Worm (Caenorhabditis elegans) whole organism, young adult: ENCODE results near the gene C30G7.5.

Source experiments
- B0019.2 ChIP-seq: fragments of 200-800 bp; sonication (Bioruptor generic); conservative IDR thresholded peaks from 2 replicates; pipeline ENCODE4 v1.3.6; 2022; ENCODE audit warnings: missing genetic modification reagents, missing genetic modification characterization, missing compliant biosample characterization
- B0336.3 ChIP-seq: fragments of 200-800 bp; sonication (Bioruptor generic); IDR thresholded peaks from 2 replicates; pipeline ENCODE4 v1.3.6; 2022; ENCODE audit warnings: missing genetic modification characterization, missing compliant biosample characterization
- C17E4.6 ChIP-seq: fragments of 200-800 bp; sonication (Bioruptor generic); IDR thresholded peaks from 2 replicates; pipeline ENCODE4 v1.3.6; 2022; ENCODE audit warnings: missing genetic modification reagents, missing genetic modification characterization, missing compliant biosample characterization
- D2030.7 ChIP-seq: fragments of 200-800 bp; sonication (Bioruptor generic); IDR thresholded peaks from 2 replicates; pipeline ENCODE4 v1.3.6; 2022; ENCODE audit warnings: missing genetic modification reagents, missing genetic modification characterization, missing compliant biosample characterization
- F10E7.11 ChIP-seq: sonication (generic microtip); optimal IDR thresholded peaks from 2 replicates; lab custom pipeline; 2017; ENCODE audit warnings: mild to moderate bottlenecking, missing genetic modification characterization, moderate library complexity, missing compliant biosample characterization
- F39B2.1 ChIP-seq: fragments of 200-800 bp; sonication (Bioruptor generic); IDR thresholded peaks from 2 replicates; pipeline ENCODE4 v1.3.6; 2022; ENCODE audit warnings: missing genetic modification reagents, missing genetic modification characterization, missing compliant biosample characterization
- F52B5.7 ChIP-seq: sonication (generic microtip); optimal IDR thresholded peaks from 2 replicates; lab custom pipeline; 2016; ENCODE audit warnings: mild to moderate bottlenecking, missing genetic modification characterization, missing compliant biosample characterization
- T26A5.8 ChIP-seq: sonication (generic microtip); optimal IDR thresholded peaks from 2 replicates; lab custom pipeline; 2016; ENCODE audit warnings: missing genetic modification characterization, missing compliant biosample characterization
- Y53G8AR.9 ChIP-seq: fragments of 200-800 bp; sonication (Bioruptor generic); conservative IDR thresholded peaks from 2 replicates; pipeline ENCODE4 v1.3.6; 2022; ENCODE audit warnings: missing genetic modification reagents, missing genetic modification characterization, missing compliant biosample characterization
- Y67H2A.10 ChIP-seq: fragments of 200-800 bp; sonication (Bioruptor generic); conservative IDR thresholded peaks from 2 replicates; pipeline ENCODE4 v1.3.6; 2022; ENCODE audit warnings: missing genetic modification reagents, missing genetic modification characterization, missing compliant biosample characterization
- Y79H2A.3 ChIP-seq: fragments of 200-800 bp; sonication (Bioruptor generic); conservative IDR thresholded peaks from 2 replicates; pipeline ENCODE4 v1.3.6; 2022; ENCODE audit warnings: missing genetic modification reagents, missing genetic modification characterization, missing compliant biosample characterization
- Y95B8A.8 ChIP-seq: fragments of 200-800 bp; sonication (Bioruptor generic); IDR thresholded peaks from 2 replicates; pipeline ENCODE4 v1.3.6; 2022; ENCODE audit warnings: missing genetic modification reagents, missing genetic modification characterization, missing compliant biosample characterization
- ama-1 ChIP-seq, 3 experiments: fragments of 150-350 bp in 1 of 3; sonication (generic microtip) in 2 of 3; optimal IDR thresholded peaks; 2 replicates each; lab custom pipeline; 2014 to 2018; ENCODE audit warnings: missing biosample characterization in 2 of 3, missing genetic modification characterization in 2 of 3, missing genetic modification reagents in 2 of 3
- athp-1 ChIP-seq: sonication (generic microtip); optimal IDR thresholded peaks from 2 replicates; lab custom pipeline; 2017; ENCODE audit warnings: mild to moderate bottlenecking, missing genetic modification characterization, missing compliant biosample characterization
- attf-6 ChIP-seq: fragments of 200-800 bp; sonication (Bioruptor generic); IDR thresholded peaks from 2 replicates; pipeline ENCODE4 v1.3.6; 2022; ENCODE audit warnings: missing genetic modification reagents, missing genetic modification characterization, missing compliant biosample characterization
- cebp-1 ChIP-seq, 2 experiments: fragments of 200-800 bp in 1 of 2; sonication (Bioruptor generic) in 1 of 2; sonication (generic microtip) in 1 of 2; IDR thresholded peaks in 1 of 2; optimal IDR thresholded peaks in 1 of 2; 2 replicates each; pipeline versions ENCODE4 v1.3.6 to Lab custom; 2017 to 2022; ENCODE audit warnings: missing compliant biosample characterization in 2 of 2, missing genetic modification characterization in 2 of 2, mild to moderate bottlenecking in 1 of 2, missing genetic modification reagents in 1 of 2, moderate library complexity in 1 of 2
- cebp-2 ChIP-seq: fragments of 200-800 bp; sonication (Bioruptor generic); IDR thresholded peaks from 2 replicates; pipeline ENCODE4 v1.3.6; 2022; ENCODE audit warnings: missing genetic modification characterization, missing compliant biosample characterization
- ceh-100 ChIP-seq: fragments of 200-800 bp; sonication (Bioruptor generic); IDR thresholded peaks from 2 replicates; pipeline ENCODE4 v1.3.6; 2022; ENCODE audit warnings: missing genetic modification reagents, missing genetic modification characterization, missing compliant biosample characterization
- ceh-40 ChIP-seq: fragments of 200-800 bp; sonication (Bioruptor generic); IDR thresholded peaks from 2 replicates; pipeline ENCODE4 v1.3.6; 2022; ENCODE audit warnings: missing genetic modification characterization, missing compliant biosample characterization
- die-1 ChIP-seq: sonication (generic microtip); optimal IDR thresholded peaks from 2 replicates; lab custom pipeline; 2016; ENCODE audit warnings: missing genotype, mild to moderate bottlenecking, missing genetic modification characterization, missing compliant biosample characterization
- dpl-1 ChIP-seq: fragments of 150-350 bp; optimal IDR thresholded peaks from 2 replicates; lab custom pipeline; 2014; ENCODE audit warnings: missing biosample characterization, missing genetic modification reagents, missing genetic modification characterization
- efl-1 ChIP-seq: fragments of 150-350 bp; optimal IDR thresholded peaks from 2 replicates; lab custom pipeline; 2014; ENCODE audit warnings: missing biosample characterization, missing genetic modification reagents, missing genetic modification characterization
- egl-44 ChIP-seq: fragments of 200-800 bp; sonication (Bioruptor generic); IDR thresholded peaks from 2 replicates; pipeline ENCODE4 v1.3.6; 2022; ENCODE audit warnings: missing genetic modification reagents, missing genetic modification characterization, missing compliant biosample characterization
- ekl-4 ChIP-seq: fragments of 200-800 bp; sonication (Bioruptor generic); IDR thresholded peaks from 2 replicates; pipeline ENCODE4 v1.3.6; 2022; ENCODE audit warnings: missing genetic modification reagents, missing genetic modification characterization, missing compliant biosample characterization
- hmg-1.2 ChIP-seq: fragments of 200-800 bp; sonication (Bioruptor generic); IDR thresholded peaks from 2 replicates; pipeline ENCODE4 v1.3.6; 2022; ENCODE audit warnings: missing genetic modification reagents, missing genetic modification characterization, missing compliant biosample characterization
- hsf-1 ChIP-seq: fragments of 200-800 bp; sonication (Bioruptor generic); IDR thresholded peaks from 2 replicates; pipeline ENCODE4 v1.3.6; 2022; ENCODE audit warnings: missing genetic modification reagents, missing genetic modification characterization, missing compliant biosample characterization
- lag-1 ChIP-seq: fragments of 200-800 bp; sonication (Bioruptor generic); IDR thresholded peaks from 2 replicates; pipeline ENCODE4 v1.3.6; 2022; ENCODE audit warnings: missing genetic modification reagents, missing genetic modification characterization, missing compliant biosample characterization
- lin-54 ChIP-seq: fragments of 200-800 bp; sonication (Bioruptor generic); optimal IDR thresholded peaks from 2 replicates; lab custom pipeline; 2018; ENCODE audit warnings: mild to moderate bottlenecking, missing genetic modification characterization, missing compliant biosample characterization
- lsl-1 ChIP-seq: fragments of 200-800 bp; sonication (Bioruptor generic); optimal IDR thresholded peaks from 2 replicates; lab custom pipeline; 2018; ENCODE audit warnings: mild to moderate bottlenecking, missing genetic modification characterization, moderate library complexity, missing compliant biosample characterization
- madf-3 ChIP-seq: fragments of 200-800 bp; sonication (Bioruptor generic); IDR thresholded peaks from 2 replicates; pipeline ENCODE4 v1.3.6; 2022; ENCODE audit warnings: missing genetic modification reagents, missing genetic modification characterization, missing compliant biosample characterization
- madf-6 ChIP-seq: fragments of 200-800 bp; sonication (Bioruptor generic); IDR thresholded peaks from 2 replicates; pipeline ENCODE4 v1.3.6; 2022; ENCODE audit warnings: missing genetic modification reagents, missing genetic modification characterization, missing compliant biosample characterization
- pbrm-1 ChIP-seq: fragments of 200-800 bp; sonication (Bioruptor generic); IDR thresholded peaks from 2 replicates; pipeline ENCODE4 v1.3.6; 2022; ENCODE audit warnings: missing genetic modification reagents, missing genetic modification characterization, missing compliant biosample characterization
- pha-4 ChIP-seq: fragments of 150-350 bp; sonication (generic microtip); optimal IDR thresholded peaks from 2 replicates; lab custom pipeline; 2014; ENCODE audit warnings: missing biosample characterization, missing genetic modification reagents, missing genetic modification characterization
- rcor-1 ChIP-seq: fragments of 200-800 bp; sonication (Bioruptor generic); IDR thresholded peaks from 2 replicates; pipeline ENCODE4 v1.3.6; 2022; ENCODE audit warnings: missing genetic modification reagents, missing genetic modification characterization, missing compliant biosample characterization
- repo-1 ChIP-seq: sonication (generic microtip); optimal IDR thresholded peaks from 2 replicates; lab custom pipeline; 2017; ENCODE audit warnings: mild to moderate bottlenecking, missing genetic modification characterization, missing compliant biosample characterization
- snpc-1.1 ChIP-seq: sonication (generic microtip); optimal IDR thresholded peaks from 2 replicates; lab custom pipeline; 2017; ENCODE audit warnings: missing genetic modification characterization, mild to moderate bottlenecking, missing compliant biosample characterization, antibody characterized with exemption, moderate library complexity, missing genotype, missing genetic modification reagents; ENCODE audit not compliant: insufficient read depth
- snpc-1.3 ChIP-seq: sonication (generic microtip); optimal IDR thresholded peaks from 2 replicates; lab custom pipeline; 2017; ENCODE audit warnings: missing genetic modification characterization, mild to moderate bottlenecking, missing compliant biosample characterization, antibody characterized with exemption, moderate library complexity, missing genotype, missing genetic modification reagents; ENCODE audit not compliant: insufficient read depth
- snpc-3.4 ChIP-seq: sonication (generic microtip); optimal IDR thresholded peaks from 2 replicates; lab custom pipeline; 2017; ENCODE audit warnings: missing genetic modification characterization, mild to moderate bottlenecking, missing compliant biosample characterization, antibody characterized with exemption, moderate library complexity, missing genotype, missing genetic modification reagents
- tlf-1 ChIP-seq: fragments of 200-800 bp; sonication (Bioruptor generic); optimal IDR thresholded peaks from 2 replicates; lab custom pipeline; 2018; ENCODE audit warnings: mild to moderate bottlenecking, missing genetic modification characterization, missing compliant biosample characterization
- unc-130 ChIP-seq: sonication (generic microtip); optimal IDR thresholded peaks from 2 replicates; lab custom pipeline; 2016; ENCODE audit warnings: missing genetic modification reagents, missing genetic modification characterization, missing compliant biosample characterization
- xnd-1 ChIP-seq: sonication (generic microtip); optimal IDR thresholded peaks from 2 replicates; lab custom pipeline; 2016; ENCODE audit warnings: missing genotype, missing genetic modification reagents, missing genetic modification characterization, missing compliant biosample characterization
- zfh-2 ChIP-seq: fragments of 200-800 bp; sonication (Bioruptor generic); conservative IDR thresholded peaks from 2 replicates; pipeline ENCODE4 v1.3.6; 2022; ENCODE audit warnings: missing genetic modification reagents, missing genetic modification characterization, missing compliant biosample characterization
- ztf-3 ChIP-seq: fragments of 200-800 bp; sonication (Bioruptor generic); optimal IDR thresholded peaks from 2 replicates; lab custom pipeline; 2018; ENCODE audit warnings: mild to moderate bottlenecking, missing genetic modification characterization, missing compliant biosample characterization

C30G7.5 gene

ce11 chrV:14992627-14993117 is 38.1 kb upstream of the C30G7.5 start, which contains the start of gene T01C3.3 (continued):
- peak; percentile 98 for TF ChIP-seq efl-1 (GFP tag; lab: Kevin White, UChicago)
- TF ChIP-seq B0019.2 (GFP tag; lab: Robert Waterston, UW), result peak; percentile 65; the same call in 1 of the 2 replicates
- 0 out of 2 replicates have a peak, but pooled peaks have one; percentile 35 for TF ChIP-seq pbrm-1 (GFP tag; lab: Robert Waterston, UW)
- no peak for TF ChIP-seq F52B5.7 (tag; lab: Kevin White, UChicago)
- no peak for TF ChIP-seq ztf-3 (GFP tag; lab: Kevin White, UChicago)
- TF ChIP-seq tlf-1 (GFP tag; lab: Kevin White, UChicago), result peak; percentile 54
- 0 out of 2 replicates have a peak, but pooled peaks have one; percentile 33 for TF ChIP-seq ekl-4 (GFP tag; lab: Robert Waterston, UW)

ce11 chrV:14991489-14991888 is 37.0 kb upstream of the C30G7.5 start:
- peak; percentile 84 for TF ChIP-seq B0336.3 (GFP tag; lab: Robert Waterston, UW)
- peak; percentile 71 for TF ChIP-seq athp-1 (tag; lab: Kevin White, UChicago)
- 0 out of 2 replicates have a peak, but pooled peaks have one; percentile 41 for TF ChIP-seq ceh-40 (GFP tag; lab: Robert Waterston, UW)
- TF ChIP-seq snpc-1.1 (tag; lab: Kevin White, UChicago), result peak; percentile 14
- TF ChIP-seq pha-4, result no peak
- no peak for TF ChIP-seq lag-1
- peak; percentile 6 for TF ChIP-seq efl-1 (GFP tag; lab: Kevin White, UChicago)
- TF ChIP-seq pbrm-1 (GFP tag; lab: Robert Waterston, UW), result 0 out of 2 replicates have a peak, but pooled peaks have one; percentile 13
- peak; percentile 21 for TF ChIP-seq xnd-1 (tag; lab: Kevin White, UChicago)
- TF ChIP-seq Y79H2A.3 (GFP tag; lab: Robert Waterston, UW), result peak; percentile 39; the same call in 1 of the 2 replicates
- peak; percentile 56; the same call in 1 of the 2 replicates for TF ChIP-seq ceh-100 (GFP tag; lab: Robert Waterston, UW)
- peak; percentile 11 for TF ChIP-seq repo-1 (tag; lab: Kevin White, UChicago)
- TF ChIP-seq unc-130 (GFP tag; lab: Kevin White, UChicago), result peak; percentile 65
- TF ChIP-seq T26A5.8 (tag; lab: Kevin White, UChicago), result no peak
- TF ChIP-seq hmg-1.2 (GFP tag; lab: Robert Waterston, UW), result peak; percentile 12; the same call in 1 of the 2 replicates
- TF ChIP-seq egl-44, result peak; percentile 44; the same call in 1 of the 2 replicates
- TF ChIP-seq Y67H2A.10, result no peak
- TF ChIP-seq die-1, result peak; percentile 50
- peak; percentile 83; the same call in 1 of the 2 replicates for TF ChIP-seq Y53G8AR.9
- TF ChIP-seq cebp-2, result no peak
- TF ChIP-seq attf-6 (GFP tag; lab: Robert Waterston, UW), result peak; percentile 84
- TF ChIP-seq dpl-1 (GFP tag; lab: Kevin White, UChicago), result no peak
- peak; percentile 48; the same call in 1 of the 2 replicates for TF ChIP-seq madf-3 (GFP tag; lab: Robert Waterston, UW)
- TF ChIP-seq lin-54 (GFP tag; lab: Kevin White, UChicago), result peak; percentile 51
- peak; percentile 76 for TF ChIP-seq madf-6
- TF ChIP-seq ztf-3 (GFP tag; lab: Kevin White, UChicago), result no peak
- TF ChIP-seq ekl-4 (GFP tag; lab: Robert Waterston, UW), result peak; percentile 72
- TF ChIP-seq F39B2.1 (GFP tag; lab: Robert Waterston, UW), result 0 out of 2 replicates have a peak, but pooled peaks have one; percentile 43
- TF ChIP-seq cebp-1 (GFP tag; IDR thresholded peaks at IDR 0.05; lab: Robert Waterston, UW), result no peak
- TF ChIP-seq cebp-1 (tag; optimal IDR thresholded peaks at IDR 0.05; lab: Kevin White, UChicago), result peak; percentile 21
- TF ChIP-seq rcor-1 (GFP tag; lab: Robert Waterston, UW), result peak; percentile 69
- no peak for TF ChIP-seq ama-1 (optimal IDR thresholded peaks at IDR 0.05; lab: Kevin White, UChicago)
- peak in 1 of 2 experiments; percentile 49 for TF ChIP-seq ama-1 (GFP tag; optimal IDR thresholded peaks at IDR 0.05; lab: Kevin White, UChicago)
- TF ChIP-seq F52B5.7 (tag; lab: Kevin White, UChicago), result no peak
- TF ChIP-seq snpc-1.3 (tag; lab: Kevin White, UChicago), result peak; percentile 85
- TF ChIP-seq lsl-1 (GFP tag; lab: Kevin White, UChicago), result peak; percentile 46
- TF ChIP-seq Y95B8A.8 (GFP tag; lab: Robert Waterston, UW), result peak; percentile 91
- peak; percentile 79 for TF ChIP-seq hsf-1 (GFP tag; lab: Robert Waterston, UW)
- TF ChIP-seq D2030.7 (GFP tag; lab: Robert Waterston, UW), result peak; percentile 42
- no peak for TF ChIP-seq zfh-2
- peak; percentile 74 for TF ChIP-seq snpc-3.4 (tag; lab: Kevin White, UChicago)
- 0 out of 2 replicates have a peak, but pooled peaks have one; percentile 44 for TF ChIP-seq C17E4.6 (GFP tag; lab: Robert Waterston, UW)
- TF ChIP-seq F10E7.11 (tag; lab: Kevin White, UChicago), result no peak
